Fruit fly (Drosophila melanogaster) whole organism, pupa: ENCODE data around the gene Npc2d.

Source experiments
- CG17806 ChIP-seq: fragments of 200-800 bp; sonication (Bioruptor generic); optimal IDR thresholded peaks from 2 replicates; lab custom pipeline; 2018; ENCODE audit warnings: missing biosample characterization, mild to moderate bottlenecking, missing genetic modification characterization, moderate library complexity
- CG32121 ChIP-seq: fragments of 200-800 bp; sonication (Bioruptor generic); IDR thresholded peaks from 2 replicates; pipeline ENCODE4 v1.3.6; 2022; ENCODE audit warnings: missing biosample characterization, missing genetic modification characterization
- CG34367 ChIP-seq: fragments of 200-800 bp; sonication (Bioruptor generic); optimal IDR thresholded peaks from 2 replicates; lab custom pipeline; 2018; ENCODE audit warnings: missing biosample characterization, mild to moderate bottlenecking, missing genetic modification characterization
- CG8159 ChIP-seq: fragments of 200-800 bp; sonication (Bioruptor generic); optimal IDR thresholded peaks from 3 replicates; lab custom pipeline; 2018; ENCODE audit warnings: missing biosample characterization, mild to moderate bottlenecking, missing genetic modification characterization, moderate library complexity
- Pif1A ChIP-seq: fragments of 200-800 bp; sonication (Bioruptor generic); optimal IDR thresholded peaks from 3 replicates; lab custom pipeline; 2016; ENCODE audit warnings: missing biosample characterization, missing genetic modification characterization
- Snoo ChIP-seq: fragments of 200-800 bp; sonication (Bioruptor generic); optimal IDR thresholded peaks from 3 replicates; lab custom pipeline; 2017; ENCODE audit warnings: missing biosample characterization, mild to moderate bottlenecking, missing genetic modification characterization, inconsistent platforms
- gl ChIP-seq: fragments of 200-800 bp; sonication (Bioruptor generic); optimal IDR thresholded peaks from 2 replicates; lab custom pipeline; 2018; ENCODE audit warnings: missing biosample characterization, mild to moderate bottlenecking, missing genetic modification characterization

DNA sequence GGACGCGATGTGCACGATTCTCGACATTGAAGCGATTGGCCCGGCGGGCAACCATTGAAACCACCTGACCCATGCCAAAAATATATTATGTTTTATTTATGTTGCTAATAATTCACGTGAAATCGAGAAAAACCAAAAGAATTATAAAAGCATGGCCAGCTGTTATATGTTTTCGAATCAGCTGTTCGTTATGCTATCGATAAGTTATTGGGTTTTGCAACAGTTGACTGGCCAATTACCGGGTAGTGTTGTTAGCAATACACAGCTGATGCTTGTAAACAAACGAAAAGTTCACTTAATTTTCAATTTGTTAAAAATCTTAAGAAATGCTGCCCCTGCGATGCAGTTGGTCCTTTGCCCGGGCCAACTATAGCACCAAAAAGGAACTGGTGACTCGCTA lies 10.5 kb downstream of the Npc2d start, which contains the start of the genes CG11722 and mtTFB2:
- TF ChIP-seq gl (tag; lab: Kevin White, UChicago) (no peak), Pif1A (GFP tag; lab: Kevin White, UChicago) (no peak), CG32121 (no peak), CG34367 (tag; lab: Kevin White, UChicago) (no peak), CG8159 (tag; lab: Kevin White, UChicago) (no peak), Snoo (no peak), CG17806 (tag; lab: Kevin White, UChicago) (no peak)
